Fruit fly (Drosophila melanogaster) whole organism, embryonic: ENCODE data around the gene Send2.

ENCODE experiments used
- Blimp-1 ChIP-seq: fragments of 200-800 bp; sonication (Bioruptor generic); optimal IDR thresholded peaks from 3 replicates; lab custom pipeline; 2018; ENCODE audit warnings: missing biosample characterization, missing genetic modification characterization, mild to moderate bottlenecking, moderate library complexity, missing genetic modification reagents
- CG10321 ChIP-seq: fragments of 200-800 bp; sonication (Bioruptor generic); IDR thresholded peaks from 2 replicates; pipeline ENCODE4 v1.3.6; 2022; ENCODE audit warnings: missing biosample characterization, missing genetic modification characterization
- CG1233 ChIP-seq: fragments of 200-800 bp; sonication (Bioruptor generic); optimal IDR thresholded peaks from 4 replicates; lab custom pipeline; 2018; ENCODE audit warnings: missing biosample characterization, mild to moderate bottlenecking, missing genetic modification characterization
- CG13624 ChIP-seq: fragments of 200-800 bp; sonication (Bioruptor generic); optimal IDR thresholded peaks from 2 replicates; lab custom pipeline; 2016; ENCODE audit warnings: missing biosample characterization, missing genetic modification characterization
- CG15479 ChIP-seq: fragments of 200-800 bp; sonication (Bioruptor generic); optimal IDR thresholded peaks from 3 replicates; lab custom pipeline; 2019; ENCODE audit warnings: missing biosample characterization, mild to moderate bottlenecking, missing genetic modification characterization, moderate library complexity
- CG16815 ChIP-seq: fragments of 200-800 bp; sonication (Bioruptor generic); optimal IDR thresholded peaks from 3 replicates; lab custom pipeline; 2017; ENCODE audit warnings: missing biosample characterization, mild to moderate bottlenecking, missing genetic modification characterization
- CG2199 ChIP-seq: fragments of 200-800 bp; sonication (Bioruptor generic); IDR thresholded peaks from 3 replicates; pipeline ENCODE4 v1.3.6; 2022; ENCODE audit warnings: missing biosample characterization, missing genetic modification characterization
- CG32532 ChIP-seq: fragments of 200-800 bp; sonication (Bioruptor generic); IDR thresholded peaks from 2 replicates; pipeline ENCODE4 v1.3.6; 2022; ENCODE audit warnings: missing biosample characterization, missing genetic modification characterization
- CG6272 ChIP-seq: fragments of 200-800 bp; sonication (Bioruptor generic); IDR thresholded peaks from 2 replicates; pipeline ENCODE4 v1.3.6; 2022; ENCODE audit warnings: missing biosample characterization, missing genetic modification characterization
- CG6791 ChIP-seq: fragments of 200-800 bp; sonication (Bioruptor generic); IDR thresholded peaks from 3 replicates; pipeline ENCODE4 v1.3.6; 2022; ENCODE audit warnings: missing biosample characterization, missing genetic modification characterization; ENCODE audit not compliant: partially characterized antibody
- CG7928 ChIP-seq: fragments of 200-800 bp; sonication (Bioruptor generic); optimal IDR thresholded peaks from 2 replicates; lab custom pipeline; 2017; ENCODE audit warnings: missing biosample characterization, mild to moderate bottlenecking, missing genetic modification characterization
- CG7987 ChIP-seq: fragments of 200-800 bp; sonication (Bioruptor generic); optimal IDR thresholded peaks from 2 replicates; lab custom pipeline; 2018; ENCODE audit warnings: missing biosample characterization, mild to moderate bottlenecking, missing genetic modification characterization, moderate library complexity
- Dbx ChIP-seq: fragments of 200-800 bp; sonication (Bioruptor generic); IDR thresholded peaks from 3 replicates; pipeline ENCODE4 v1.3.6; 2022; ENCODE audit warnings: missing biosample characterization, missing genetic modification characterization
- Eip74EF ChIP-seq, 2 experiments: fragments of 200-800 bp in 1 of 2; fragments of >200 bp in 1 of 2; sonication (Bioruptor generic) in 1 of 2; optimal IDR thresholded peaks; 2 replicates each; lab custom pipeline; 2017 to 2019; ENCODE audit warnings: missing biosample characterization in 2 of 2, missing genetic modification characterization in 2 of 2, mild to moderate bottlenecking in 1 of 2, moderate library complexity in 1 of 2
- HHEX ChIP-seq: fragments of 200-800 bp; sonication (Bioruptor generic); optimal IDR thresholded peaks from 3 replicates; lab custom pipeline; 2017; ENCODE audit warnings: missing biosample characterization, mild to moderate bottlenecking, missing genetic modification characterization, missing genetic modification reagents
- HLH3B ChIP-seq: fragments of 200-800 bp; sonication (Bioruptor generic); IDR thresholded peaks from 2 replicates; pipeline ENCODE4 v1.3.6; 2022; ENCODE audit warnings: missing biosample characterization, missing genetic modification characterization
- HLH4C ChIP-seq: fragments of 200-800 bp; sonication (Bioruptor generic); IDR thresholded peaks from 3 replicates; pipeline ENCODE4 v1.3.6; 2022; ENCODE audit warnings: missing biosample characterization, missing genetic modification characterization; ENCODE audit not compliant: partially characterized antibody
- Hey ChIP-seq: fragments of 200-800 bp; sonication (Bioruptor generic); optimal IDR thresholded peaks from 3 replicates; lab custom pipeline; 2018; ENCODE audit warnings: missing biosample characterization, mild to moderate bottlenecking, missing genetic modification characterization
- Hmr ChIP-seq: fragments of 200-800 bp; sonication (Bioruptor generic); optimal IDR thresholded peaks from 3 replicates; lab custom pipeline; 2017; ENCODE audit warnings: mild to moderate bottlenecking, missing biosample characterization, missing genetic modification reagents, missing genetic modification characterization
- Lhr ChIP-seq: fragments of 200-800 bp; sonication (Bioruptor generic); optimal IDR thresholded peaks from 3 replicates; lab custom pipeline; 2017; ENCODE audit warnings: mild to moderate bottlenecking, missing biosample characterization, missing genetic modification reagents, missing genetic modification characterization
- Lpt ChIP-seq: fragments of >200 bp; optimal IDR thresholded peaks from 2 replicates; lab custom pipeline; 2018; ENCODE audit warnings: missing biosample characterization, missing genetic modification characterization
- Mes4 ChIP-seq: fragments of 200-800 bp; sonication (Bioruptor generic); optimal IDR thresholded peaks from 2 replicates; lab custom pipeline; 2016; ENCODE audit warnings: missing biosample characterization, missing genetic modification characterization
- Nf-YA ChIP-seq: fragments of 200-800 bp; sonication (Bioruptor generic); IDR thresholded peaks from 2 replicates; pipeline ENCODE4 v1.3.6; 2022; ENCODE audit warnings: missing biosample characterization, missing genetic modification characterization
- PHDP ChIP-seq: fragments of 200-800 bp; sonication (Bioruptor generic); optimal IDR thresholded peaks from 3 replicates; lab custom pipeline; 2018; ENCODE audit warnings: missing biosample characterization, mild to moderate bottlenecking, missing genetic modification characterization, moderate library complexity
- Rfx ChIP-seq: fragments of 200-800 bp; sonication (Bioruptor generic); IDR thresholded peaks from 2 replicates; pipeline ENCODE4 v1.3.6; 2022; ENCODE audit warnings: missing biosample characterization, missing genetic modification characterization
- Usf ChIP-seq: fragments of 200-800 bp; sonication (Bioruptor generic); optimal IDR thresholded peaks from 2 replicates; lab custom pipeline; 2017; ENCODE audit warnings: missing genotype, missing biosample characterization, missing genetic modification characterization
- Xrp1 ChIP-seq: fragments of 200-800 bp; sonication (Bioruptor generic); IDR thresholded peaks from 2 replicates; pipeline ENCODE4 v1.3.6; 2022; ENCODE audit warnings: missing biosample characterization, missing genetic modification characterization
- ap ChIP-seq: fragments of 200-800 bp; sonication (Bioruptor generic); IDR thresholded peaks from 2 replicates; pipeline ENCODE4 v1.3.6; 2022; ENCODE audit warnings: missing biosample characterization, missing genetic modification characterization
- ara ChIP-seq: fragments of 200-800 bp; sonication (Bioruptor generic); IDR thresholded peaks from 2 replicates; pipeline ENCODE4 v1.3.6; 2022; ENCODE audit warnings: missing biosample characterization, missing genetic modification characterization
- cas ChIP-seq: fragments of 200-800 bp; sonication (Bioruptor generic); IDR thresholded peaks from 2 replicates; pipeline ENCODE4 v1.3.6; 2022; ENCODE audit warnings: missing biosample characterization, missing genetic modification characterization
- chm ChIP-seq: fragments of 200-800 bp; sonication (Bioruptor generic); IDR thresholded peaks from 2 replicates; pipeline ENCODE4 v1.3.6; 2022; ENCODE audit warnings: missing biosample characterization, missing genetic modification characterization
- crc ChIP-seq: fragments of 200-800 bp; sonication (Bioruptor generic); optimal IDR thresholded peaks from 2 replicates; lab custom pipeline; 2016; ENCODE audit warnings: missing biosample characterization, missing genetic modification characterization
- danr ChIP-seq: fragments of 200-800 bp; sonication (Bioruptor generic); IDR thresholded peaks from 2 replicates; pipeline ENCODE4 v1.3.6; 2022; ENCODE audit warnings: missing biosample characterization, missing genetic modification characterization
- dimm ChIP-seq: fragments of 200-800 bp; sonication (Bioruptor generic); IDR thresholded peaks from 2 replicates; pipeline ENCODE4 v1.3.6; 2022; ENCODE audit warnings: missing biosample characterization, missing genetic modification characterization
- emc ChIP-seq: fragments of 200-800 bp; sonication (Bioruptor generic); optimal IDR thresholded peaks from 2 replicates; lab custom pipeline; 2016; ENCODE audit warnings: missing biosample characterization, missing genetic modification characterization
- gcm ChIP-seq: fragments of 200-800 bp; sonication (Bioruptor generic); optimal IDR thresholded peaks from 2 replicates; lab custom pipeline; 2019; ENCODE audit warnings: missing biosample characterization, mild to moderate bottlenecking, missing genetic modification characterization, moderate library complexity
- gcm2 ChIP-seq: fragments of 200-800 bp; sonication (Bioruptor generic); optimal IDR thresholded peaks from 2 replicates; lab custom pipeline; 2016; ENCODE audit warnings: missing biosample characterization, missing genetic modification characterization
- hbn ChIP-seq: fragments of 200-800 bp; sonication (Bioruptor generic); IDR thresholded peaks from 2 replicates; pipeline ENCODE4 v1.3.6; 2022; ENCODE audit warnings: missing biosample characterization, missing genetic modification characterization; ENCODE audit not compliant: partially characterized antibody
- lov ChIP-seq, 2 experiments: fragments of 200-800 bp in 1 of 2; fragments of >200 bp in 1 of 2; sonication (Bioruptor generic) in 1 of 2; IDR thresholded peaks in 1 of 2; optimal IDR thresholded peaks in 1 of 2; 2 replicates in 1 of 2; 3 replicates in 1 of 2; pipeline versions ENCODE4 v1.3.6 to Lab custom; 2017 to 2022; ENCODE audit warnings: missing biosample characterization in 1 of 2, missing genetic modification characterization in 1 of 2
- nerfin-1 ChIP-seq: fragments of 200-800 bp; sonication (Bioruptor generic); optimal IDR thresholded peaks from 3 replicates; lab custom pipeline; 2019; ENCODE audit warnings: missing biosample characterization, mild to moderate bottlenecking, missing genetic modification characterization, moderate library complexity
- pho ChIP-seq: fragments of 200-800 bp; sonication (Bioruptor generic); optimal IDR thresholded peaks from 2 replicates; lab custom pipeline; 2016; ENCODE audit warnings: missing biosample characterization, missing genetic modification characterization
- ro ChIP-seq: fragments of 200-800 bp; sonication (Bioruptor generic); IDR thresholded peaks from 2 replicates; pipeline ENCODE4 v1.3.6; 2022; ENCODE audit warnings: missing biosample characterization, missing genetic modification characterization
- row ChIP-seq: fragments of 200-800 bp; sonication (Bioruptor generic); IDR thresholded peaks from 3 replicates; pipeline ENCODE4 v1.3.6; 2022; ENCODE audit warnings: missing biosample characterization, missing genetic modification characterization
- slbo ChIP-seq: fragments of 200-800 bp; sonication (Bioruptor generic); IDR thresholded peaks from 2 replicates; pipeline ENCODE4 v1.3.6; 2022; ENCODE audit warnings: missing biosample characterization, missing genetic modification characterization
- stwl ChIP-seq: fragments of 200-800 bp; sonication (Bioruptor generic); optimal IDR thresholded peaks from 3 replicates; lab custom pipeline; 2018; ENCODE audit warnings: missing biosample characterization, mild to moderate bottlenecking, missing genetic modification characterization, moderate library complexity
- ttk ChIP-seq: fragments of 200-800 bp; sonication (Bioruptor generic); IDR thresholded peaks from 2 replicates; pipeline ENCODE4 v2.1.2; 2022; ENCODE audit warnings: missing biosample characterization, missing genetic modification characterization
- tup ChIP-seq: fragments of 200-800 bp; sonication (Bioruptor generic); optimal IDR thresholded peaks from 2 replicates; lab custom pipeline; 2016; ENCODE audit warnings: missing biosample characterization, mild to moderate bottlenecking, missing genetic modification characterization, moderate library complexity
- unc-4 ChIP-seq: fragments of 200-800 bp; sonication (Bioruptor generic); IDR thresholded peaks from 2 replicates; pipeline ENCODE4 v1.3.6; 2022; ENCODE audit warnings: missing biosample characterization, missing genetic modification characterization; ENCODE audit not compliant: partially characterized antibody
- wek ChIP-seq: fragments of 200-800 bp; sonication (Bioruptor generic); optimal IDR thresholded peaks from 3 replicates; lab custom pipeline; 2018; ENCODE audit warnings: missing biosample characterization, mild to moderate bottlenecking, missing genetic modification characterization, moderate library complexity
- zfh1 ChIP-seq: fragments of 200-800 bp; sonication (Bioruptor generic); IDR thresholded peaks from 3 replicates; pipeline ENCODE4 v1.3.6; 2022; ENCODE audit warnings: missing biosample characterization, missing genetic modification characterization
- zfh2 ChIP-seq: fragments of 200-800 bp; sonication (Bioruptor generic); optimal IDR thresholded peaks from 2 replicates; lab custom pipeline; 2016; ENCODE audit warnings: missing biosample characterization, missing genetic modification characterization

Send2 gene

DNA sequence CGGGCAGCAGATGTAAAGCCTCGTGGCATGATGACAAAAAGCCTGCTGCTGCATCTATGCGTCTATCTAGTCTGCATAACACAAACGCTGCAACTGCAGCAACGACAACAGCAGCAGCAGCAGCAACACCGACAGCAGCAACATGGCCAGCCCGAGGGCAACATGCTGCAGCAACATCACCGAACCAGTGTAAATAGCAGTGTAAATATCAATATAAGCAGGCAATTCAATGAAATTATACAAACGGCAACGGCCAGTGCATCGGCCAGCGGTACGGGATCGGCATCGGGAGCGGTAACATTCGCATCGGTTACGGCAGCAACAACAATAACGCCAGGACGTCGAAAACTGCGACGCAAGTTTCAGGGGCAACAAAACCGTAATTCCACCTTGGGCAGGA is 38.3 kb downstream of the Send2 start (continued):
- 0 out of 3 replicates have a peak, but pooled peaks have one; percentile 34 for TF ChIP-seq zfh1 (GFP tag; lab: Robert Waterston, UW)
- TF ChIP-seq wek, result peak; percentile 1
- no peak for TF ChIP-seq lov (optimal IDR thresholded peaks at IDR 0.05; lab: Kevin White, UChicago)
- TF ChIP-seq lov (GFP tag; IDR thresholded peaks at IDR 0.05; lab: Robert Waterston, UW), result 0 out of 3 replicates have a peak, but pooled peaks have one; percentile 5
- no peak for TF ChIP-seq Hmr (GFP tag; lab: Kevin White, UChicago)
- TF ChIP-seq HHEX (GFP tag; lab: Kevin White, UChicago), result no peak
- TF ChIP-seq row (GFP tag; lab: Robert Waterston, UW), result no peak
- no peak for TF ChIP-seq Blimp-1 (GFP tag; lab: Kevin White, UChicago)
- TF ChIP-seq chm (GFP tag; lab: Robert Waterston, UW), result no peak
- no peak for TF ChIP-seq crc (GFP tag; lab: Kevin White, UChicago)
- no peak for TF ChIP-seq Eip74EF (GFP tag; optimal IDR thresholded peaks at IDR 0.05; lab: Kevin White, UChicago)
- no peak for TF ChIP-seq danr (GFP tag; lab: Robert Waterston, UW)
- peak; percentile 8 for TF ChIP-seq stwl (tag; lab: Kevin White, UChicago)
- TF ChIP-seq pho, result no peak
- TF ChIP-seq Rfx (GFP tag; lab: Robert Waterston, UW), result no peak
- TF ChIP-seq gcm (GFP tag; lab: Kevin White, UChicago), result no peak
- 0 out of 3 replicates have a peak, but pooled peaks have one; percentile 10 for TF ChIP-seq CG2199 (GFP tag; lab: Robert Waterston, UW)
- TF ChIP-seq PHDP, result no peak
- no peak for TF ChIP-seq Lhr (GFP tag; lab: Kevin White, UChicago)
- TF ChIP-seq ttk, result no peak
- no peak for TF ChIP-seq CG10321
- 0 out of 2 replicates have a peak, but pooled peaks have one; percentile 19 for TF ChIP-seq slbo
- no peak for TF ChIP-seq CG7987 (GFP tag; lab: Kevin White, UChicago)
- TF ChIP-seq CG1233 (GFP tag; lab: Kevin White, UChicago), result no peak
- no peak for TF ChIP-seq emc
- no peak for TF ChIP-seq Mes4 (GFP tag; lab: Kevin White, UChicago)
- no peak for TF ChIP-seq dimm
- no peak for TF ChIP-seq ara (GFP tag; lab: Robert Waterston, UW)
- no peak for TF ChIP-seq nerfin-1 (tag; lab: Kevin White, UChicago)
- TF ChIP-seq HLH4C (GFP tag; lab: Robert Waterston, UW), result no peak
- no peak for TF ChIP-seq CG13624 (GFP tag; lab: Kevin White, UChicago)
- TF ChIP-seq CG15479 (GFP tag; lab: Kevin White, UChicago), result no peak
- TF ChIP-seq Usf (GFP tag; lab: Kevin White, UChicago), result no peak
- no peak for TF ChIP-seq Xrp1 (GFP tag; lab: Robert Waterston, UW)
- TF ChIP-seq zfh2 (GFP tag; lab: Kevin White, UChicago), result no peak
- no peak for TF ChIP-seq hbn (GFP tag; lab: Robert Waterston, UW)
- TF ChIP-seq ap, result no peak
- no peak for TF ChIP-seq CG7928
- no peak for TF ChIP-seq tup
- TF ChIP-seq Nf-YA (GFP tag; lab: Robert Waterston, UW), result no peak
- TF ChIP-seq cas (GFP tag; lab: Robert Waterston, UW), result no peak
- TF ChIP-seq Dbx, result no peak
- TF ChIP-seq unc-4 (GFP tag; lab: Robert Waterston, UW), result no peak
- TF ChIP-seq CG32532 (GFP tag; lab: Robert Waterston, UW), result no peak
- TF ChIP-seq CG6791 (GFP tag; lab: Robert Waterston, UW), result no peak
- no peak for TF ChIP-seq HLH3B (GFP tag; lab: Robert Waterston, UW)
- TF ChIP-seq Lpt, result no peak
- no peak for TF ChIP-seq gcm2 (GFP tag; lab: Kevin White, UChicago)
- no peak for TF ChIP-seq CG16815 (GFP tag; lab: Kevin White, UChicago)
- TF ChIP-seq Hey (tag; lab: Kevin White, UChicago), result no peak
- TF ChIP-seq ro, result no peak
- TF ChIP-seq CG6272 (GFP tag; lab: Robert Waterston, UW), result no peak
